Fruit fly (Drosophila melanogaster): ENCODE results near the gene Ca-Ma2d.

The Ca-Ma2d gene

dm6 chr2L:16282077-16282471, 50.8 kb downstream of the Ca-Ma2d start (continued):
- TF ChIP-seq svp (GFP tag) (no peak), fkh (GFP tag; optimal IDR thresholded peaks at IDR 0.05) (no peak), CG3919 (GFP tag; optimal IDR thresholded peaks at IDR 0.05) (no peak)

- no peak for TF ChIP-seq Sox15 (GFP tag; optimal IDR thresholded peaks at IDR 0.05)
- TF ChIP-seq Lpt (GFP tag; optimal IDR thresholded peaks at IDR 0.05): peak; percentile 30
- TF ChIP-seq CG8632 (GFP tag; optimal IDR thresholded peaks at IDR 0.05): no peak
- TF ChIP-seq CG6163 (GFP tag; IDR thresholded peaks at IDR 0.05): peak; percentile 20; the same call in 2 of the 3 replicates
- no peak for TF ChIP-seq CG3032 (tag; optimal IDR thresholded peaks at IDR 0.05)
- no peak for TF ChIP-seq dac (GFP tag; optimal IDR thresholded peaks at IDR 0.05)
- no peak for TF ChIP-seq Sox14 (GFP tag; optimal IDR thresholded peaks at IDR 0.05)
- TF ChIP-seq CG10669 (GFP tag; optimal IDR thresholded peaks at IDR 0.05): no peak
- TF ChIP-seq Smox (GFP tag; optimal IDR thresholded peaks at IDR 0.05): no peak
- no peak for TF ChIP-seq fd85E (GFP tag; optimal IDR thresholded peaks at IDR 0.05)
- TF ChIP-seq fkh (GFP tag; optimal IDR thresholded peaks at IDR 0.05): peak; percentile 3
- TF ChIP-seq Sox102F (GFP tag; optimal IDR thresholded peaks at IDR 0.05): no peak
- no peak for TF ChIP-seq CG8119 (GFP tag; IDR thresholded peaks at IDR 0.05)
- no peak for TF ChIP-seq Eip75B (GFP tag; optimal IDR thresholded peaks at IDR 0.05)
- peak; percentile 48 for TF ChIP-seq svp (GFP tag)
- no peak for TF ChIP-seq dsx (GFP tag; optimal IDR thresholded peaks at IDR 0.05; ENCODE audit: poor library complexity, severe bottlenecking)
Measured at dm6 chr2L:16282856-16283255, 51.6 kb downstream of the Ca-Ma2d start.

DNA sequence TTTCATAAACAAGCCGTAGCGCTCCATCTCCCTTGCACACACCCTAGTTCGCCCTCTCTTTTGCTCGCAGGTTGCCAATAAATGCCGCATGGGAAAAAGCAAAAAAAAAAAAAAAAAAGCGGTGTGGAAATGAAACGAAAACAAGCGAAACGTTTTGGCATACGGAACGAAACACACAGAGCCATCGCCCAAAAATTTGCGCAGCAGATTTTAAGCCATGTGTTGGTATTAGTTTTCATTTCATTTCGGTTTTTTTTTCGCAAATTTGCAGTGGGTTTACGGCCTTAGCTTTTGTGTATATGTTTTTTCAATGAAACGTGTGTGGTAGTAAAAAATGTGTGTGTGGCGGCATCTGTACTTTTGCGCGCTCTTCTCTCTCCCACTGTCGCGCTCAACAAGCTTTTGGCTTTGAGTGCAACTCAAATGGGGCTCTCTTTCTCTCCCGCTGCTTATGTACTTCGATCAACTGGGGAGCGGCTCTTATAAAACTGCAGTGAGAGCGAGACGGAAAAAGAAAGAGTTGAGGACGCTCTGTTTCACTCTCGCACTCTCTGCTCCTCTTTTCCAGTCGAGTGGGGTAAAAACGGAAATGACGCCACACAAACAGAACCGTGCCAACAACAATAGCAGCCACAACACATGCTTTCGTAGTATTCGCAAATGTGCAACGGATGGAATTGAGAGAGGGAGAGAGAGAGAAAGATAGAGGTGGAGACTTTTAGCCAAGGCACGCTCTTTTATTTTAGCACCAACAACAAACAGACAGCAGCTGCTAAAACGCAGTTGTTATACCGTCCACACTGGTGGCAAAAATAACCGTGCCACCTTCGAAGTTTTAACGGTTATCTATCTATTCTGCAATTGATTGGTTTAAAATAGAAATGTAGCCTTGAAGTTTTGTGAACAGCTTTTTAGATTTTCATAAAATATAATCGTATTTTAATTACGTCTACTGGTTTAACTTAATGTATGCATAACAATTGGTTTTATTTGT, 53.3 kb downstream of the Ca-Ma2d start:
- TF ChIP-seq pdm3 (GFP tag; optimal IDR thresholded peaks at IDR 0.05) (peak; percentile 71), lz (GFP tag; optimal IDR thresholded peaks at IDR 0.05) (peak; percentile 75), CG31627 (GFP tag; optimal IDR thresholded peaks at IDR 0.05) (peak; percentile 68), Sox15 (GFP tag; optimal IDR thresholded peaks at IDR 0.05) (peak; percentile 32), CG15336 (GFP tag; IDR thresholded peaks at IDR 0.05) (no peak), CG6276 (GFP tag; optimal IDR thresholded peaks at IDR 0.05) (peak; percentile 58), OdsH (GFP tag; optimal IDR thresholded peaks at IDR 0.05) (peak; percentile 76), Blimp-1 (GFP tag; optimal IDR thresholded peaks at IDR 0.05) (peak; percentile 53), CG32006 (GFP tag; optimal IDR thresholded peaks at IDR 0.05) (peak; percentile 64), topi (GFP tag; optimal IDR thresholded peaks at IDR 0.05) (peak; percentile 67), vri (GFP tag; optimal IDR thresholded peaks at IDR 0.05) (peak; percentile 85), CG11294 (GFP tag; IDR thresholded peaks at IDR 0.05) (no peak), CG3919 (GFP tag; optimal IDR thresholded peaks at IDR 0.05) (peak; percentile 69), spab (GFP tag; optimal IDR thresholded peaks at IDR 0.05) (peak; percentile 46), Eip93F (GFP tag; optimal IDR thresholded peaks at IDR 0.05) (peak; percentile 6), esn (GFP tag; optimal IDR thresholded peaks at IDR 0.05) (peak; percentile 74), CG10631 (GFP tag; optimal IDR thresholded peaks at IDR 0.05) (peak; percentile 56), Hr4 (GFP tag; optimal IDR thresholded peaks at IDR 0.05) (peak; percentile 63), CG6163 (GFP tag; IDR thresholded peaks at IDR 0.05) (no peak), CG1621 (tag; optimal IDR thresholded peaks at IDR 0.05) (peak; percentile 28), Gug (GFP tag; IDR thresholded peaks at IDR 0.05) (no peak), Ets96B (tag; optimal IDR thresholded peaks at IDR 0.05) (peak; percentile 54), ss (GFP tag; optimal IDR thresholded peaks at IDR 0.05) (peak in 1 of 2 experiments; percentile 69), CG10669 (GFP tag; optimal IDR thresholded peaks at IDR 0.05) (peak; percentile 29), net (GFP tag; optimal IDR thresholded peaks at IDR 0.05) (peak; percentile 47), CG16779 (tag; optimal IDR thresholded peaks at IDR 0.05) (peak; percentile 68), Eip75B (GFP tag; optimal IDR thresholded peaks at IDR 0.05) (peak; percentile 58), acj6 (GFP tag; optimal IDR thresholded peaks at IDR 0.05) (peak; percentile 80), eg (GFP tag; IDR thresholded peaks at IDR 0.05) (no peak), CG7368 (GFP tag; optimal IDR thresholded peaks at IDR 0.05) (peak; percentile 76), Smox (GFP tag; optimal IDR thresholded peaks at IDR 0.05) (peak; percentile 75), achi (GFP tag; optimal IDR thresholded peaks at IDR 0.05) (peak; percentile 66), Hr38 (GFP tag; optimal IDR thresholded peaks at IDR 0.05) (no peak), svp (GFP tag) (peak; percentile 74), CG3032 (tag; optimal IDR thresholded peaks at IDR 0.05) (peak; percentile 52), fkh (GFP tag; optimal IDR thresholded peaks at IDR 0.05) (peak; percentile 31), CG8119 (GFP tag; IDR thresholded peaks at IDR 0.05) (no peak), fd85E (GFP tag; optimal IDR thresholded peaks at IDR 0.05) (peak; percentile 67)
